Fruit fly (Drosophila melanogaster): ENCODE measurements around the gene CG14411.
A peak's percentile ranks its signal among the peaks of the same experiment; 100 is the strongest.

The CG14411 gene

dm6 chrX:14825922-14826617 is 6.4 kb upstream of the CG14411 start, which contains the start of gene rut (continued):
- TF ChIP-seq CG10147 (GFP tag; optimal IDR thresholded peaks at IDR 0.05) (no peak), NK7.1 (GFP tag; optimal IDR thresholded peaks at IDR 0.05) (no peak), wek (GFP tag; optimal IDR thresholded peaks at IDR 0.05) (no peak), Spps (tag; optimal IDR thresholded peaks at IDR 0.05) (no peak), cato (GFP tag; optimal IDR thresholded peaks at IDR 0.05; ENCODE audit: borderline replicate concordance) (no peak), CG6791 (GFP tag; IDR thresholded peaks at IDR 0.05; ENCODE audit: partially characterized antibody) (peak; percentile 96), CG11398 (GFP tag; optimal IDR thresholded peaks at IDR 0.05) (no peak), prd (optimal IDR thresholded peaks at IDR 0.05) (no peak), prd (GFP tag; IDR thresholded peaks at IDR 0.05) (no peak), NC2α (GFP tag; optimal IDR thresholded peaks at IDR 0.05) (no peak), Ets97D (GFP tag; optimal IDR thresholded peaks at IDR 0.05) (peak; percentile 35), Fer1 (GFP tag; optimal IDR thresholded peaks at IDR 0.05) (peak; percentile 17), Six4 (GFP tag; optimal IDR thresholded peaks at IDR 0.05) (no peak), CG3407 (GFP tag; optimal IDR thresholded peaks at IDR 0.05) (no peak), salm (tag; optimal IDR thresholded peaks at IDR 0.05) (no peak), CG7786 (GFP tag; optimal IDR thresholded peaks at IDR 0.05) (no peak), sob (GFP tag; IDR thresholded peaks at IDR 0.05) (peak; percentile 46; the same call in 1 of the 2 replicates), Adf1 (GFP tag; IDR thresholded peaks at IDR 0.05) (peak; percentile 52), CG3281 (GFP tag; optimal IDR thresholded peaks at IDR 0.05) (no peak), CG4424 (GFP tag; optimal IDR thresholded peaks at IDR 0.05) (no peak), CG10959 (GFP tag; IDR thresholded peaks at IDR 0.05) (no peak), ems (GFP tag; optimal IDR thresholded peaks at IDR 0.05) (no peak), fd3F (GFP tag; optimal IDR thresholded peaks at IDR 0.05) (no peak), CG6272 (GFP tag; IDR thresholded peaks at IDR 0.05) (no peak; the same call in 1 of the 2 replicates), CG14441 (GFP tag; IDR thresholded peaks at IDR 0.05) (0 out of 2 replicates have a peak, but pooled peaks have one; percentile 19), dm (GFP tag; optimal IDR thresholded peaks at IDR 0.05) (no peak), CG1832 (GFP tag; optimal IDR thresholded peaks at IDR 0.05) (no peak), ro (GFP tag; IDR thresholded peaks at IDR 0.05) (no peak), fd96Cb (tag; optimal IDR thresholded peaks at IDR 0.05) (no peak), hbn (GFP tag; IDR thresholded peaks at IDR 0.05; ENCODE audit: partially characterized antibody) (peak; percentile 92), Max (GFP tag; optimal IDR thresholded peaks at IDR 0.05) (no peak), gem (tag; optimal IDR thresholded peaks at IDR 0.05) (no peak), CG7987 (GFP tag; optimal IDR thresholded peaks at IDR 0.05) (peak; percentile 3), Eip74EF (GFP tag; optimal IDR thresholded peaks at IDR 0.05) (no peak), CG1529 (GFP tag; optimal IDR thresholded peaks at IDR 0.05) (no peak), CG2889 (GFP tag; IDR thresholded peaks at IDR 0.05) (no peak), CG2116 (GFP tag; optimal IDR thresholded peaks at IDR 0.05) (peak; percentile 17), pzg (GFP tag; optimal IDR thresholded peaks at IDR 0.05) (peak; percentile 64), ac (GFP tag; optimal IDR thresholded peaks at IDR 0.05) (no peak), danr (GFP tag; IDR thresholded peaks at IDR 0.05) (no peak), grau (tag; optimal IDR thresholded peaks at IDR 0.05) (no peak), Ssrp (tag; optimal IDR thresholded peaks at IDR 0.05) (no peak), Sry-δ (GFP tag; optimal IDR thresholded peaks at IDR 0.05) (peak; percentile 91), CG9932 (GFP tag; IDR thresholded peaks at IDR 0.05) (peak; percentile 78), grn (GFP tag; optimal IDR thresholded peaks at IDR 0.05) (peak; percentile 1), abd-A (tag; optimal IDR thresholded peaks at IDR 0.05) (no peak), Vsx1 (GFP tag; optimal IDR thresholded peaks at IDR 0.05) (no peak), Abd-B (GFP tag; optimal IDR thresholded peaks at IDR 0.05) (no peak), CG6765 (GFP tag; optimal IDR thresholded peaks at IDR 0.05) (no peak), CG10979 (tag; optimal IDR thresholded peaks at IDR 0.05) (no peak)
